Worm (Caenorhabditis elegans): ENCODE results near the gene fard-1.

The fard-1 gene

ce11 chrX:2966252-2966651, 33.1 kb downstream of the fard-1 start:
- TF ChIP-seq hlh-11 (tag; optimal IDR thresholded peaks at IDR 0.05): peak; percentile 37
- TF ChIP-seq dve-1 (tag; optimal IDR thresholded peaks at IDR 0.05; ENCODE audit: insufficient read depth): peak; percentile 58
- TF ChIP-seq daf-16 (GFP tag; optimal IDR thresholded peaks at IDR 0.05): no peak
- peak; percentile 99 for TF ChIP-seq daf-16 (tag; optimal IDR thresholded peaks at IDR 0.05)
- 0 out of 2 replicates have a peak, but pooled peaks have one; percentile 48 for TF ChIP-seq php-3 (GFP tag; IDR thresholded peaks at IDR 0.05)
- TF ChIP-seq nhr-28 (tag; optimal IDR thresholded peaks at IDR 0.05): peak; percentile 33
- no peak for TF ChIP-seq lin-38 (GFP tag; IDR thresholded peaks at IDR 0.05)
- peak; percentile 6 for TF ChIP-seq hlh-30 (tag; optimal IDR thresholded peaks at IDR 0.05; ENCODE audit: insufficient read depth)
- no peak for TF ChIP-seq nhr-48 (tag; optimal IDR thresholded peaks at IDR 0.05)
- peak; percentile 50 for TF ChIP-seq pqm-1 (tag; optimal IDR thresholded peaks at IDR 0.05)
- TF ChIP-seq fos-1 (tag; optimal IDR thresholded peaks at IDR 0.05): no peak

ce11 chrX:2969447-2969989, 36.4 kb downstream of the fard-1 start:
- TF ChIP-seq hmg-1.1 (GFP tag; IDR thresholded peaks at IDR 0.05) (peak; percentile 8), ctbp-1 (GFP tag; IDR thresholded peaks at IDR 0.05) (no peak)

- TF ChIP-seq madf-9 (GFP tag; conservative IDR thresholded peaks at IDR 0.05) (no peak), duxl-1 (tag; optimal IDR thresholded peaks at IDR 0.05; ENCODE audit: poor library complexity) (no peak), hlh-30 (tag; optimal IDR thresholded peaks at IDR 0.05; ENCODE audit: insufficient read depth) (peak; percentile 91), nhr-28 (tag; optimal IDR thresholded peaks at IDR 0.05) (peak; percentile 2), F10B5.3 (tag; optimal IDR thresholded peaks at IDR 0.05) (no peak), mdt-29 (GFP tag; IDR thresholded peaks at IDR 0.05) (0 out of 2 replicates have a peak, but pooled peaks have one; percentile 28), cey-2 (tag; optimal IDR thresholded peaks at IDR 0.05; ENCODE audit: borderline replicate concordance, insufficient read depth) (no peak), lim-7 (GFP tag; IDR thresholded peaks at IDR 0.05) (no peak), dve-1 (tag; optimal IDR thresholded peaks at IDR 0.05; ENCODE audit: insufficient read depth) (peak; percentile 16), dmd-6 (GFP tag; IDR thresholded peaks at IDR 0.05) (peak; percentile 25; the same call in 1 of the 2 replicates), mep-1 (tag; optimal IDR thresholded peaks at IDR 0.05) (peak; percentile 13)
Measured at ce11 chrX:2970212-2970611, 37.1 kb downstream of the fard-1 start.

- no peak for TF ChIP-seq skn-1 (tag; optimal IDR thresholded peaks at IDR 0.05)
- TF ChIP-seq hif-1 (tag; optimal IDR thresholded peaks at IDR 0.05): no peak
- TF ChIP-seq tra-1 (GFP tag; IDR thresholded peaks at IDR 0.05): no peak
- TF ChIP-seq saeg-2 (GFP tag; IDR thresholded peaks at IDR 0.05): no peak
- TF ChIP-seq duxl-1 (tag; optimal IDR thresholded peaks at IDR 0.05; ENCODE audit: poor library complexity): no peak
- TF ChIP-seq dve-1 (tag; optimal IDR thresholded peaks at IDR 0.05; ENCODE audit: insufficient read depth): peak; percentile 55
- TF ChIP-seq ceh-62 (tag; optimal IDR thresholded peaks at IDR 0.05): no peak
- TF ChIP-seq ctbp-1 (GFP tag; IDR thresholded peaks at IDR 0.05): 0 out of 2 replicates have a peak, but pooled peaks have one; percentile 14
- no peak for TF ChIP-seq F44E2.7 (GFP tag; IDR thresholded peaks at IDR 0.05)
- no peak for TF ChIP-seq ceh-28 (tag; optimal IDR thresholded peaks at IDR 0.05)
- TF ChIP-seq ztf-7 (tag; optimal IDR thresholded peaks at IDR 0.05): no peak
- peak; percentile 24 for TF ChIP-seq hlh-11 (tag; optimal IDR thresholded peaks at IDR 0.05)
- peak; percentile 24 for TF ChIP-seq mxl-3 (GFP tag; optimal IDR thresholded peaks at IDR 0.05)
- TF ChIP-seq daf-16 (GFP tag; optimal IDR thresholded peaks at IDR 0.05): no peak
- peak; percentile 90 for TF ChIP-seq daf-16 (tag; optimal IDR thresholded peaks at IDR 0.05)
- TF ChIP-seq madf-5 (GFP tag; IDR thresholded peaks at IDR 0.05): 0 out of 4 replicates have a peak, but pooled peaks of 1 of the 2 experiments have one; percentile 30
- no peak for TF ChIP-seq nhr-48 (tag; optimal IDR thresholded peaks at IDR 0.05)
- no peak for TF ChIP-seq daf-12 (tag; optimal IDR thresholded peaks at IDR 0.05)
- peak; percentile 2 for TF ChIP-seq jun-1 (tag; optimal IDR thresholded peaks at IDR 0.05)
- peak in 1 of 2 experiments; percentile 29 for TF ChIP-seq unc-62 (GFP tag; optimal IDR thresholded peaks at IDR 0.05 in 1 of 2)
- TF ChIP-seq unc-62 (tag; optimal IDR thresholded peaks at IDR 0.05): no peak
- TF ChIP-seq zfp-3 (GFP tag; conservative IDR thresholded peaks at IDR 0.05): no peak; the same call in 1 of the 2 replicates
- TF ChIP-seq tag-97 (GFP tag; IDR thresholded peaks at IDR 0.05): no peak
- TF ChIP-seq unc-130 (GFP tag; optimal IDR thresholded peaks at IDR 0.05): no peak
- peak; percentile 9; the same call in 1 of the 2 replicates for TF ChIP-seq T26A8.4 (GFP tag; IDR thresholded peaks at IDR 0.05)
- TF ChIP-seq mep-1 (tag; optimal IDR thresholded peaks at IDR 0.05): peak; percentile 44
- TF ChIP-seq madf-9 (GFP tag; conservative IDR thresholded peaks at IDR 0.05): 0 out of 2 replicates have a peak, but pooled peaks have one; percentile 1
- 0 out of 2 replicates have a peak, but pooled peaks have one; percentile 15 for TF ChIP-seq hmg-1.1 (GFP tag; IDR thresholded peaks at IDR 0.05)
- no peak for TF ChIP-seq unc-39 (tag; optimal IDR thresholded peaks at IDR 0.05)
- peak; percentile 1 for TF ChIP-seq ama-1 (optimal IDR thresholded peaks at IDR 0.05)
- TF ChIP-seq php-3 (GFP tag; IDR thresholded peaks at IDR 0.05): 0 out of 2 replicates have a peak, but pooled peaks have one; percentile 13
Measured at ce11 chrX:2970804-2971395, 37.7 kb downstream of the fard-1 start.
